Worm (Caenorhabditis elegans): ENCODE results near the gene nhr-188.

DNA sequence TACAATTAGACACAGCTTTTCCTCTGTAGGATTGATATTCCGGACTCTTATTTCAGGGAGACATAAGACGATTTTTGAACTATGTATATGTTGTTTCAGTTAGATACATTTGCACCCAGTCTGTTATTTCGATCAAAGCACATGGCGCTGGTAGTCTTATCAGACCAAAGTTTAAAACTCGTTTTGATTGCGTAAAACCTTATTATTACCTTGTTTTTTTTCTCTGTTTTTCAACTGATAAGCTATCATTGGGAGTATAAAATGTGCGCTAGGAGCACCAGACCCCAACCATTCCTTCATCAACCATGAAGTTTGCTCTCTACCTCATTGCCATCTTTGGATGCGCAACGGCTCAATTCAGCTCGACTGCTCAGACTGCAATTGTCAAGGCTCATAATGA lies 45.4 kb downstream of the nhr-188 start, which contains the start of gene scl-12:
- TF ChIP-seq sem-2 (GFP tag; optimal IDR thresholded peaks at IDR 0.05) (no peak), elt-3 (tag; optimal IDR thresholded peaks at IDR 0.05) (no peak), unc-120 (tag; optimal IDR thresholded peaks at IDR 0.05; ENCODE audit: poor library complexity, severe bottlenecking) (no peak)
